Worm (Caenorhabditis elegans): ENCODE data around the gene F07E5.9.
"Not testable (repeated sequence)": the region's sequence is repeated elsewhere in the genome, so short reads cannot be mapped to it uniquely, and the experiment has no call there.

Gene F07E5.9

ce11 chrII:2032282-2032681, 48.0 kb downstream of the F07E5.9 start, which contains the start of gene btb-4:
btb-4 (plus strand) TSS chrII:2032316.
- TF ChIP-seq ceh-28, elt-1, aly-2 (tag; optimal IDR thresholded peaks at IDR 0.05): not testable (repeated sequence)

ce11 chrII:2031852-2032251, 48.5 kb downstream of the F07E5.9 start, which contains the start of gene bath-5:
bath-5 (minus strand) TSS chrII:2031952.
- TF ChIP-seq lin-15B (tag; optimal IDR thresholded peaks at IDR 0.05) (no peak), aly-2 (tag; optimal IDR thresholded peaks at IDR 0.05) (no peak), nhr-76 (tag; optimal IDR thresholded peaks at IDR 0.05) (no peak), unc-62 (GFP tag; optimal IDR thresholded peaks at IDR 0.05) (no peak), ceh-9 (tag; optimal IDR thresholded peaks at IDR 0.05) (no peak), ceh-82 (tag; optimal IDR thresholded peaks at IDR 0.05) (no peak), tbx-2 (tag; optimal IDR thresholded peaks at IDR 0.05) (no peak), mml-1 (tag; optimal IDR thresholded peaks at IDR 0.05) (no peak), egl-27 (tag; optimal IDR thresholded peaks at IDR 0.05) (no peak), eor-1 (tag; optimal IDR thresholded peaks at IDR 0.05) (no peak), nhr-43 (tag; optimal IDR thresholded peaks at IDR 0.05; ENCODE audit: poor library complexity, severe bottlenecking) (no peak), pqm-1 (tag; optimal IDR thresholded peaks at IDR 0.05) (no peak), R02D3.7 (tag; optimal IDR thresholded peaks at IDR 0.05) (no peak), sea-2 (GFP tag; optimal IDR thresholded peaks at IDR 0.05) (no peak), nhr-67 (tag; optimal IDR thresholded peaks at IDR 0.05) (no peak), zag-1 (tag; optimal IDR thresholded peaks at IDR 0.05) (no peak), hmg-11 (tag; optimal IDR thresholded peaks at IDR 0.05) (no peak), jun-1 (tag; optimal IDR thresholded peaks at IDR 0.05) (no peak)

ce11 chrII:2030367-2030766, 50.0 kb downstream of the F07E5.9 start, which contains the start of gene bath-3:
bath-3 (minus strand) TSS chrII:2030467.
- TF ChIP-seq nhr-23 (tag; optimal IDR thresholded peaks at IDR 0.05) (no peak), unc-62 (GFP tag; optimal IDR thresholded peaks at IDR 0.05) (no peak), unc-39 (tag; optimal IDR thresholded peaks at IDR 0.05) (no peak), fos-1 (tag; optimal IDR thresholded peaks at IDR 0.05) (no peak), ceh-9 (tag; optimal IDR thresholded peaks at IDR 0.05) (no peak), eor-1 (tag; optimal IDR thresholded peaks at IDR 0.05) (no peak), tbx-2 (tag; optimal IDR thresholded peaks at IDR 0.05) (no peak), ztf-11 (tag; optimal IDR thresholded peaks at IDR 0.05) (no peak), mml-1 (tag; optimal IDR thresholded peaks at IDR 0.05) (no peak), ama-1 (optimal IDR thresholded peaks at IDR 0.05) (no peak), nhr-76 (tag; optimal IDR thresholded peaks at IDR 0.05) (no peak)

- TF ChIP-seq nhr-12 (tag; optimal IDR thresholded peaks at IDR 0.05), result no peak
- no peak for TF ChIP-seq ztf-4 (tag; optimal IDR thresholded peaks at IDR 0.05)
- no peak for TF ChIP-seq nhr-28 (tag; optimal IDR thresholded peaks at IDR 0.05)
- TF ChIP-seq hmg-11 (tag; optimal IDR thresholded peaks at IDR 0.05), result no peak
- TF ChIP-seq tbx-2 (tag; optimal IDR thresholded peaks at IDR 0.05), result no peak
- no peak for TF ChIP-seq fkh-10 (GFP tag; optimal IDR thresholded peaks at IDR 0.05)
- TF ChIP-seq sea-2 (GFP tag; optimal IDR thresholded peaks at IDR 0.05), result no peak
- TF ChIP-seq nfya-1 (tag; optimal IDR thresholded peaks at IDR 0.05; ENCODE audit: insufficient read depth), result no peak
- TF ChIP-seq lin-15B (tag; optimal IDR thresholded peaks at IDR 0.05), result no peak
- TF ChIP-seq nhr-43 (tag; optimal IDR thresholded peaks at IDR 0.05; ENCODE audit: poor library complexity, severe bottlenecking), result no peak
- no peak for TF ChIP-seq lsy-12 (tag; optimal IDR thresholded peaks at IDR 0.05)
Observed at ce11 chrII:2028712-2029111, 51.6 kb downstream of the F07E5.9 start, which contains the start of gene bath-1. bath-1 (minus strand) TSS chrII:2028812.

ce11 chrII:2026525-2026924, 53.8 kb downstream of the F07E5.9 start, which contains the start of gene bath-21:
bath-21 (minus strand) TSS chrII:2026625.
- no peak for TF ChIP-seq unc-62 (GFP tag; optimal IDR thresholded peaks at IDR 0.05)
- TF ChIP-seq elt-3 (tag; optimal IDR thresholded peaks at IDR 0.05), result no peak
- no peak for TF ChIP-seq nhr-11 (tag; optimal IDR thresholded peaks at IDR 0.05)
- no peak for TF ChIP-seq daf-12 (tag; optimal IDR thresholded peaks at IDR 0.05)
- TF ChIP-seq nhr-67 (tag; optimal IDR thresholded peaks at IDR 0.05), result no peak
- TF ChIP-seq aly-2 (tag; optimal IDR thresholded peaks at IDR 0.05), result no peak
- no peak for TF ChIP-seq snpc-4 (tag; optimal IDR thresholded peaks at IDR 0.05)
- no peak for TF ChIP-seq pha-4 (tag; optimal IDR thresholded peaks at IDR 0.05)
- TF ChIP-seq nhr-43 (tag; optimal IDR thresholded peaks at IDR 0.05; ENCODE audit: poor library complexity, severe bottlenecking), result no peak
- TF ChIP-seq nhr-23 (tag; optimal IDR thresholded peaks at IDR 0.05), result no peak
- TF ChIP-seq sea-2 (GFP tag; optimal IDR thresholded peaks at IDR 0.05), result no peak
- TF ChIP-seq fos-1 (tag; optimal IDR thresholded peaks at IDR 0.05), result no peak
- no peak for TF ChIP-seq jun-1 (tag; optimal IDR thresholded peaks at IDR 0.05)
- no peak for TF ChIP-seq mml-1 (tag; optimal IDR thresholded peaks at IDR 0.05)
- no peak for TF ChIP-seq nhr-77 (tag; optimal IDR thresholded peaks at IDR 0.05)
- TF ChIP-seq nhr-28 (tag; optimal IDR thresholded peaks at IDR 0.05), result no peak
- TF ChIP-seq elt-1 (tag; optimal IDR thresholded peaks at IDR 0.05), result no peak

Measured in whole organism, L3 larva.